Fruit fly (Drosophila melanogaster) whole organism, embryonic: ENCODE measurements around the gene Oatp33Eb.

Experiments used
- Adf1 ChIP-seq: fragments of 200-800 bp; sonication (Bioruptor generic); IDR thresholded peaks from 2 replicates; pipeline ENCODE4 v1.3.6; 2022; ENCODE audit warnings: missing biosample characterization, missing genetic modification characterization
- Awh ChIP-seq: fragments of 200-800 bp; sonication (Bioruptor generic); IDR thresholded peaks from 2 replicates; pipeline ENCODE4, ENCODE4 v1.3.6; 2022; ENCODE audit warnings: missing biosample characterization, missing genetic modification characterization
- BEAF-32 ChIP-seq: fragments of 200-800 bp; sonication (Bioruptor generic); optimal IDR thresholded peaks from 3 replicates; lab custom pipeline; 2017; ENCODE audit warnings: missing biosample characterization, missing genetic modification characterization, mild to moderate bottlenecking, moderate library complexity, missing genetic modification reagents
- BtbVII ChIP-seq: fragments of 200-800 bp; sonication (Bioruptor generic); optimal IDR thresholded peaks from 3 replicates; lab custom pipeline; 2017; ENCODE audit warnings: missing biosample characterization, mild to moderate bottlenecking, missing genetic modification characterization
- CG10565 ChIP-seq: fragments of 200-800 bp; sonication (Bioruptor generic); optimal IDR thresholded peaks from 3 replicates; lab custom pipeline; 2016; ENCODE audit warnings: missing biosample characterization, mild to moderate bottlenecking, missing genetic modification characterization
- CG1233 ChIP-seq: fragments of 200-800 bp; sonication (Bioruptor generic); optimal IDR thresholded peaks from 4 replicates; lab custom pipeline; 2018; ENCODE audit warnings: missing biosample characterization, mild to moderate bottlenecking, missing genetic modification characterization
- CG13894 ChIP-seq: fragments of 200-800 bp; sonication (Bioruptor generic); optimal IDR thresholded peaks from 3 replicates; lab custom pipeline; 2018; ENCODE audit warnings: missing biosample characterization, mild to moderate bottlenecking, missing genetic modification characterization, moderate library complexity
- CG15011 ChIP-seq: fragments of 200-800 bp; sonication (Bioruptor generic); optimal IDR thresholded peaks from 3 replicates; lab custom pipeline; 2018; ENCODE audit warnings: missing biosample characterization, mild to moderate bottlenecking, missing genetic modification characterization
- CG15073 ChIP-seq: fragments of 200-800 bp; sonication (Bioruptor generic); optimal IDR thresholded peaks from 2 replicates; lab custom pipeline; 2016; ENCODE audit warnings: missing biosample characterization, missing genetic modification characterization
- CG18262 ChIP-seq: fragments of 200-800 bp; optimal IDR thresholded peaks from 3 replicates; lab custom pipeline; 2019; ENCODE audit warnings: missing biosample characterization, mild to moderate bottlenecking, missing genetic modification characterization, moderate library complexity
- CG34224 ChIP-seq: fragments of 200-800 bp; sonication (Bioruptor generic); IDR thresholded peaks from 3 replicates; pipeline ENCODE4 v1.3.6; 2022; ENCODE audit warnings: missing biosample characterization, missing genetic modification characterization; ENCODE audit not compliant: partially characterized antibody
- CG5245 ChIP-seq: fragments of 200-800 bp; sonication (Bioruptor generic); optimal IDR thresholded peaks from 3 replicates; lab custom pipeline; 2016; ENCODE audit warnings: missing biosample characterization, missing genetic modification characterization
- CG5953 ChIP-seq: fragments of 200-800 bp; sonication (Bioruptor generic); IDR thresholded peaks from 2 replicates; pipeline ENCODE4 v1.3.6; 2022; ENCODE audit warnings: missing biosample characterization, missing genetic modification characterization
- CG7556 ChIP-seq: fragments of 200-800 bp; sonication (Bioruptor generic); optimal IDR thresholded peaks from 2 replicates; lab custom pipeline; 2017; ENCODE audit warnings: missing biosample characterization, mild to moderate bottlenecking, missing genetic modification characterization
- CG7928 ChIP-seq: fragments of 200-800 bp; sonication (Bioruptor generic); optimal IDR thresholded peaks from 2 replicates; lab custom pipeline; 2017; ENCODE audit warnings: missing biosample characterization, mild to moderate bottlenecking, missing genetic modification characterization
- CG7987 ChIP-seq: fragments of 200-800 bp; sonication (Bioruptor generic); optimal IDR thresholded peaks from 2 replicates; lab custom pipeline; 2018; ENCODE audit warnings: missing biosample characterization, mild to moderate bottlenecking, missing genetic modification characterization, moderate library complexity
- CG9797 ChIP-seq: fragments of 200-800 bp; sonication (Bioruptor generic); optimal IDR thresholded peaks from 3 replicates; lab custom pipeline; 2018; ENCODE audit warnings: missing biosample characterization, mild to moderate bottlenecking, missing genetic modification characterization
- Dll ChIP-seq: fragments of 200-800 bp; sonication (Bioruptor generic); IDR thresholded peaks from 4 replicates; pipeline ENCODE4 v1.3.6; 2022; ENCODE audit warnings: missing biosample characterization, missing genetic modification characterization; ENCODE audit not compliant: partially characterized antibody
- Doc3 ChIP-seq: fragments of 200-800 bp; sonication (Bioruptor generic); IDR thresholded peaks from 3 replicates; pipeline ENCODE4 v1.3.6; 2022; ENCODE audit warnings: missing biosample characterization, missing genetic modification characterization; ENCODE audit not compliant: partially characterized antibody
- Drgx ChIP-seq: fragments of 200-800 bp; sonication (Bioruptor generic); IDR thresholded peaks from 2 replicates; pipeline ENCODE4 v1.3.6; 2022; ENCODE audit warnings: missing biosample characterization, missing genetic modification characterization
- Fer1 ChIP-seq: fragments of 200-800 bp; sonication (Bioruptor generic); optimal IDR thresholded peaks from 2 replicates; lab custom pipeline; 2017; ENCODE audit warnings: missing biosample characterization, mild to moderate bottlenecking, missing genetic modification characterization
- HHEX ChIP-seq: fragments of 200-800 bp; sonication (Bioruptor generic); optimal IDR thresholded peaks from 3 replicates; lab custom pipeline; 2017; ENCODE audit warnings: missing biosample characterization, mild to moderate bottlenecking, missing genetic modification characterization, missing genetic modification reagents
- Hmr ChIP-seq: fragments of 200-800 bp; sonication (Bioruptor generic); optimal IDR thresholded peaks from 3 replicates; lab custom pipeline; 2017; ENCODE audit warnings: mild to moderate bottlenecking, missing biosample characterization, missing genetic modification reagents, missing genetic modification characterization
- Hsf ChIP-seq: fragments of 200-800 bp; sonication (Bioruptor generic); optimal IDR thresholded peaks from 3 replicates; lab custom pipeline; 2016; ENCODE audit warnings: missing biosample characterization, missing genetic modification characterization
- Med ChIP-seq: fragments of 200-800 bp; sonication (Bioruptor generic); peaks from one replicate; lab custom pipeline; 2016; ENCODE audit warnings: missing biosample characterization, missing genetic modification characterization, mild to moderate bottlenecking, inconsistent platforms, moderate library complexity
- Myb ChIP-seq: fragments of 200-800 bp; sonication (Bioruptor generic); optimal IDR thresholded peaks from 2 replicates; lab custom pipeline; 2016; ENCODE audit warnings: missing biosample characterization, missing genetic modification characterization
- Pdp1 ChIP-seq, 2 experiments: fragments of 200-800 bp; sonication (Bioruptor generic); optimal IDR thresholded peaks; 3 replicates each; lab custom pipeline; 2016; ENCODE audit warnings: missing biosample characterization in 2 of 2, missing genetic modification characterization in 2 of 2, mild to moderate bottlenecking in 1 of 2, moderate library complexity in 1 of 2
- Sry-δ ChIP-seq: fragments of 200-800 bp; sonication (Bioruptor generic); optimal IDR thresholded peaks from 2 replicates; lab custom pipeline; 2016; ENCODE audit warnings: missing biosample characterization, missing genetic modification characterization
- Trl ChIP-seq, 3 experiments: fragments of >200 bp in 2 of 3; fragments of 200-800 bp in 1 of 3; sonication (Bioruptor generic) in 1 of 3; optimal IDR thresholded peaks; 2 replicates in 1 of 3; 3 replicates in 2 of 3; lab custom pipeline; 2016 to 2017; ENCODE audit warnings: missing biosample characterization in 1 of 3, missing genetic modification characterization in 1 of 3
- bab2 ChIP-seq: fragments of 200-800 bp; sonication (Bioruptor generic); optimal IDR thresholded peaks from 2 replicates; lab custom pipeline; 2016; ENCODE audit warnings: missing biosample characterization, missing genetic modification characterization
- cad ChIP-seq: fragments of >200 bp; optimal IDR thresholded peaks from 2 replicates; lab custom pipeline; 2017; ENCODE audit warnings: missing biosample characterization, missing genetic modification characterization
- chif ChIP-seq, 2 experiments: fragments of 200-800 bp; sonication (Bioruptor generic); optimal IDR thresholded peaks; 3 replicates each; lab custom pipeline; 2016; ENCODE audit warnings: missing biosample characterization in 2 of 2, missing genetic modification characterization in 2 of 2
- ci ChIP-seq: fragments of 200-800 bp; sonication (Bioruptor generic); IDR thresholded peaks from 3 replicates; pipeline ENCODE4 v1.3.6; 2022; ENCODE audit warnings: missing biosample characterization, missing genetic modification characterization
- cwo ChIP-seq: fragments of 200-800 bp; sonication (Bioruptor generic); optimal IDR thresholded peaks from 3 replicates; lab custom pipeline; 2017; ENCODE audit warnings: missing biosample characterization, missing genetic modification characterization, mild to moderate bottlenecking, moderate library complexity, missing genetic modification reagents
- eve ChIP-seq, 2 experiments: fragments of >200 bp; optimal IDR thresholded peaks; 2 replicates each; lab custom pipeline; 2017; ENCODE audit warnings: missing biosample characterization in 2 of 2, missing genetic modification characterization in 2 of 2
- ewg ChIP-seq: fragments of 200-800 bp; sonication (Bioruptor generic); optimal IDR thresholded peaks from 3 replicates; lab custom pipeline; 2017; ENCODE audit warnings: mild to moderate bottlenecking, missing biosample characterization, missing genetic modification reagents, missing genetic modification characterization
- exex ChIP-seq: fragments of 200-800 bp; sonication (Bioruptor generic); optimal IDR thresholded peaks from 4 replicates; lab custom pipeline; 2018; ENCODE audit warnings: missing biosample characterization, mild to moderate bottlenecking, missing genetic modification characterization, moderate library complexity
- grn ChIP-seq: fragments of 200-800 bp; sonication (Bioruptor generic); optimal IDR thresholded peaks from 3 replicates; lab custom pipeline; 2017; ENCODE audit warnings: missing biosample characterization, missing genetic modification characterization
- insv ChIP-seq, 2 experiments: fragments of 200-800 bp; sonication (Bioruptor generic); optimal IDR thresholded peaks; 3 replicates each; lab custom pipeline; 2016 to 2018; ENCODE audit warnings: missing biosample characterization in 2 of 2, missing genetic modification characterization in 2 of 2
- jumu ChIP-seq: fragments of 200-800 bp; sonication (Bioruptor generic); optimal IDR thresholded peaks from 3 replicates; lab custom pipeline; 2016; ENCODE audit warnings: missing biosample characterization, missing genetic modification characterization
- nerfin-1 ChIP-seq: fragments of 200-800 bp; sonication (Bioruptor generic); optimal IDR thresholded peaks from 3 replicates; lab custom pipeline; 2019; ENCODE audit warnings: missing biosample characterization, mild to moderate bottlenecking, missing genetic modification characterization, moderate library complexity
- nom ChIP-seq: fragments of 200-800 bp; sonication (Bioruptor generic); optimal IDR thresholded peaks from 2 replicates; lab custom pipeline; 2017; ENCODE audit warnings: missing biosample characterization, missing genetic modification characterization, mild to moderate bottlenecking, moderate library complexity, missing genetic modification reagents
- prd ChIP-seq, 3 experiments: fragments of >200 bp in 2 of 3; fragments of 200-800 bp in 1 of 3; sonication (Bioruptor generic) in 1 of 3; optimal IDR thresholded peaks in 2 of 3; IDR thresholded peaks in 1 of 3; 2 replicates in 2 of 3; 3 replicates in 1 of 3; pipeline versions ENCODE4 v1.3.6 to Lab custom; 2017 to 2022; ENCODE audit warnings: missing biosample characterization in 1 of 3, missing genetic modification characterization in 1 of 3
- row ChIP-seq: fragments of 200-800 bp; sonication (Bioruptor generic); IDR thresholded peaks from 3 replicates; pipeline ENCODE4 v1.3.6; 2022; ENCODE audit warnings: missing biosample characterization, missing genetic modification characterization
- sens ChIP-seq: fragments of 200-800 bp; sonication (Bioruptor generic); peaks from one replicate; lab custom pipeline; 2016; ENCODE audit warnings: missing biosample characterization, missing genetic modification characterization
- sqz ChIP-seq: fragments of 200-800 bp; sonication (Bioruptor generic); optimal IDR thresholded peaks from 3 replicates; lab custom pipeline; 2018; ENCODE audit warnings: missing biosample characterization, mild to moderate bottlenecking, missing genetic modification characterization
- stwl ChIP-seq: fragments of 200-800 bp; sonication (Bioruptor generic); optimal IDR thresholded peaks from 3 replicates; lab custom pipeline; 2018; ENCODE audit warnings: missing biosample characterization, mild to moderate bottlenecking, missing genetic modification characterization, moderate library complexity
- zen ChIP-seq: fragments of 200-800 bp; sonication (Bioruptor generic); optimal IDR thresholded peaks from 3 replicates; lab custom pipeline; 2018; ENCODE audit warnings: missing biosample characterization, mild to moderate bottlenecking, missing genetic modification characterization, moderate library complexity

Oatp33Eb gene

dm6 chr2L:12471937-12472336 lies 23.7 kb downstream of the Oatp33Eb start:
- TF ChIP-seq CG1233 (GFP tag; lab: Kevin White, UChicago): no peak
- peak; percentile 0 for TF ChIP-seq nom
- TF ChIP-seq chif (GFP tag; optimal IDR thresholded peaks at IDR 0.05; lab: Kevin White, UChicago): no peak
- TF ChIP-seq Drgx: peak; percentile 52

dm6 chr2L:12472988-12473387 lies 24.7 kb downstream of the Oatp33Eb start:
- TF ChIP-seq sens (peak; percentile 35), jumu (GFP tag; lab: Kevin White, UChicago) (no peak), CG7987 (GFP tag; lab: Kevin White, UChicago) (no peak), row (peak; percentile 29; the same call in 1 of the 3 replicates), CG15011 (GFP tag; lab: Kevin White, UChicago) (no peak), CG34224 (GFP tag; lab: Robert Waterston, UW) (0 out of 3 replicates have a peak, but pooled peaks have one; percentile 22), bab2 (GFP tag; lab: Kevin White, UChicago) (no peak), Doc3 (GFP tag; lab: Robert Waterston, UW) (peak; percentile 14; the same call in 1 of the 3 replicates), CG10565 (no peak), Adf1 (GFP tag; lab: Robert Waterston, UW) (no peak), BEAF-32 (peak; percentile 51), Med (GFP tag; lab: Kevin White, UChicago) (peak; percentile 34), zen (peak; percentile 83), CG5953 (GFP tag; lab: Robert Waterston, UW) (0 out of 2 replicates have a peak, but pooled peaks have one; percentile 15), sqz (no peak), prd (optimal IDR thresholded peaks at IDR 0.05; lab: Kevin White, UChicago) (no peak), prd (GFP tag; IDR thresholded peaks at IDR 0.05; lab: Robert Waterston, UW) (0 out of 3 replicates have a peak, but pooled peaks have one; percentile 13), Sry-δ (GFP tag; lab: Kevin White, UChicago) (peak; percentile 38), Dll (GFP tag; lab: Robert Waterston, UW) (peak; percentile 48; the same call in 2 of the 4 replicates), Hsf (no peak), stwl (tag; lab: Kevin White, UChicago) (peak; percentile 35), CG9797 (no peak), insv (GFP tag; optimal IDR thresholded peaks at IDR 0.05; lab: Kevin White, UChicago) (peak in 1 of 2 experiments; percentile 42), Trl (optimal IDR thresholded peaks at IDR 0.05; lab: Kevin White, UChicago) (no peak), Trl (GFP tag; optimal IDR thresholded peaks at IDR 0.05; lab: Kevin White, UChicago) (no peak), Myb (no peak), Awh (GFP tag; lab: Robert Waterston, UW) (0 out of 2 replicates have a peak, but pooled peaks have one; percentile 21), grn (GFP tag; lab: Kevin White, UChicago) (peak; percentile 68)

dm6 chr2L:12473583-12473982 lies 25.3 kb downstream of the Oatp33Eb start:
- no peak for TF ChIP-seq CG7556 (GFP tag; lab: Kevin White, UChicago)
- TF ChIP-seq ewg (GFP tag; lab: Kevin White, UChicago): no peak
- TF ChIP-seq CG15073 (GFP tag; lab: Kevin White, UChicago): no peak
- TF ChIP-seq HHEX: peak; percentile 35
- TF ChIP-seq CG18262 (tag; lab: Kevin White, UChicago): no peak
- peak; percentile 13 for TF ChIP-seq cwo (GFP tag; lab: Kevin White, UChicago)
- TF ChIP-seq exex (tag; lab: Kevin White, UChicago): peak; percentile 43
- peak; percentile 18 for TF ChIP-seq cad
- TF ChIP-seq ci (GFP tag; lab: Robert Waterston, UW): peak; percentile 25; the same call in 1 of the 3 replicates
- peak; percentile 43 for TF ChIP-seq BtbVII (GFP tag; lab: Kevin White, UChicago)
- TF ChIP-seq Hmr: peak; percentile 17
- peak; percentile 6 for TF ChIP-seq Fer1 (GFP tag; lab: Kevin White, UChicago)
- TF ChIP-seq nerfin-1 (tag; lab: Kevin White, UChicago): no peak
- peak in 1 of 2 experiments; percentile 88 for TF ChIP-seq Pdp1 (GFP tag; optimal IDR thresholded peaks at IDR 0.05; lab: Kevin White, UChicago)
- peak in 1 of 2 experiments; percentile 41 for TF ChIP-seq eve (GFP tag; optimal IDR thresholded peaks at IDR 0.05; lab: Kevin White, UChicago)
- peak; percentile 26 for TF ChIP-seq CG13894 (tag; lab: Kevin White, UChicago)
- peak; percentile 13 for TF ChIP-seq CG7928 (GFP tag; lab: Kevin White, UChicago)
- no peak for TF ChIP-seq CG5245 (GFP tag; lab: Kevin White, UChicago)
